Worm (Caenorhabditis elegans) whole organism, L4 larva: Measurements from ENCODE around the gene Y39B6A.10.

Experiments used
- F44E2.7 ChIP-seq: fragments of 200-800 bp; sonication (Bioruptor generic); IDR thresholded peaks from 2 replicates; pipeline ENCODE4 v2.1.2; 2022; ENCODE audit warnings: missing genetic modification characterization, missing compliant biosample characterization
- Y105C5A.15 ChIP-seq: fragments of 200-800 bp; sonication (Bioruptor generic); IDR thresholded peaks from 2 replicates; pipeline ENCODE4 v1.3.6; 2022; ENCODE audit warnings: missing genetic modification characterization, missing compliant biosample characterization
- Y48G9A.11 ChIP-seq: fragments of 200-800 bp; sonication (Bioruptor generic); IDR thresholded peaks from 2 replicates; pipeline ENCODE4 v1.3.6; 2022; ENCODE audit warnings: missing genetic modification reagents, missing genetic modification characterization, missing compliant biosample characterization
- Y75B8A.6 ChIP-seq: fragments of 200-800 bp; sonication (Bioruptor generic); IDR thresholded peaks from 2 replicates; pipeline ENCODE4 v1.3.6; 2022; ENCODE audit warnings: missing genetic modification reagents, missing genetic modification characterization, missing compliant biosample characterization
- ZK546.5 ChIP-seq, 2 experiments: sonication (generic microtip); optimal IDR thresholded peaks; 2 replicates each; lab custom pipeline; 2017; ENCODE audit warnings: missing biosample characterization in 2 of 2, missing genetic modification characterization in 2 of 2
- aly-2 ChIP-seq: sonication (generic microtip); optimal IDR thresholded peaks from 2 replicates; lab custom pipeline; 2018; ENCODE audit warnings: missing biosample characterization, missing genetic modification characterization
- ceh-20 ChIP-seq: fragments of 200-800 bp; sonication (Bioruptor generic); IDR thresholded peaks from 2 replicates; pipeline ENCODE4 v1.3.6; 2022; ENCODE audit warnings: missing genetic modification reagents, missing genetic modification characterization, missing compliant biosample characterization
- ceh-28 ChIP-seq: fragments of 150-350 bp; optimal IDR thresholded peaks from 2 replicates; lab custom pipeline; 2014; ENCODE audit warnings: missing biosample characterization, missing genetic modification reagents, missing genetic modification characterization
- ceh-82 ChIP-seq: sonication (generic microtip); optimal IDR thresholded peaks from 2 replicates; lab custom pipeline; 2017; ENCODE audit warnings: missing biosample characterization, missing genetic modification characterization
- cey-2 ChIP-seq: sonication (generic microtip); optimal IDR thresholded peaks from 3 replicates; lab custom pipeline; 2017; ENCODE audit warnings: missing genetic modification characterization, mild to moderate bottlenecking, missing compliant biosample characterization, antibody characterized with exemption, borderline replicate concordance; ENCODE audit not compliant: insufficient read depth
- daf-19 ChIP-seq: fragments of 200-800 bp; sonication (Bioruptor generic); conservative IDR thresholded peaks from 2 replicates; pipeline ENCODE4 v1.3.6; 2022; ENCODE audit warnings: missing genetic modification characterization, missing compliant biosample characterization
- dmd-6 ChIP-seq: fragments of 200-800 bp; sonication (Bioruptor generic); IDR thresholded peaks from 2 replicates; pipeline ENCODE4 v1.3.6; 2022; ENCODE audit warnings: missing genetic modification reagents, missing genetic modification characterization, missing compliant biosample characterization
- dmd-9 ChIP-seq: fragments of 200-800 bp; sonication (Bioruptor generic); IDR thresholded peaks from 2 replicates; pipeline ENCODE4 v1.3.6; 2022; ENCODE audit warnings: missing genetic modification reagents, missing genetic modification characterization, missing compliant biosample characterization
- egl-27 ChIP-seq: sonication (generic microtip); optimal IDR thresholded peaks from 3 replicates; lab custom pipeline; 2017; ENCODE audit warnings: missing biosample characterization, missing genetic modification reagents, missing genetic modification characterization
- gei-8 ChIP-seq: fragments of 200-800 bp; sonication (Bioruptor generic); optimal IDR thresholded peaks from 2 replicates; lab custom pipeline; 2018; ENCODE audit warnings: mild to moderate bottlenecking, missing genetic modification characterization, missing compliant biosample characterization
- hlh-11 ChIP-seq: fragments of 200-800 bp; sonication (Bioruptor generic); optimal IDR thresholded peaks from 2 replicates; lab custom pipeline; 2018; ENCODE audit warnings: mild to moderate bottlenecking, missing genetic modification characterization, missing compliant biosample characterization
- hmg-1.1 ChIP-seq: fragments of 200-800 bp; sonication (Bioruptor generic); IDR thresholded peaks from 2 replicates; pipeline ENCODE4 v1.3.6; 2022; ENCODE audit warnings: missing genetic modification reagents, missing genetic modification characterization, missing compliant biosample characterization
- jun-1 ChIP-seq: fragments of 150-350 bp; optimal IDR thresholded peaks from 2 replicates; lab custom pipeline; 2014; ENCODE audit warnings: missing biosample characterization, missing genetic modification reagents, missing genetic modification characterization
- lin-1 ChIP-seq: fragments of 200-800 bp; sonication (Bioruptor generic); IDR thresholded peaks from 2 replicates; pipeline ENCODE4 v1.3.6; 2022; ENCODE audit warnings: missing genetic modification reagents, missing genetic modification characterization, missing compliant biosample characterization
- lin-13 ChIP-seq: fragments of 150-350 bp; optimal IDR thresholded peaks from 2 replicates; lab custom pipeline; 2014; ENCODE audit warnings: missing biosample characterization, missing genetic modification reagents, missing genetic modification characterization
- lin-38 ChIP-seq: fragments of 200-800 bp; sonication (Bioruptor generic); IDR thresholded peaks from 2 replicates; pipeline ENCODE4 v1.3.6; 2022; ENCODE audit warnings: missing genetic modification reagents, missing genetic modification characterization, missing compliant biosample characterization
- mdl-1 ChIP-seq, 2 experiments: fragments of 150-350 bp in 1 of 2; sonication (generic microtip) in 1 of 2; optimal IDR thresholded peaks; 2 replicates each; lab custom pipeline; 2014 to 2017; ENCODE audit warnings: missing biosample characterization in 2 of 2, missing genetic modification characterization in 2 of 2
- mes-2 ChIP-seq: sonication (generic microtip); optimal IDR thresholded peaks from 2 replicates; lab custom pipeline; 2016; ENCODE audit warnings: missing genotype, mild to moderate bottlenecking, missing genetic modification characterization, missing compliant biosample characterization; ENCODE audit not compliant: poor library complexity, severe bottlenecking
- nhr-48 ChIP-seq: sonication (generic microtip); optimal IDR thresholded peaks from 2 replicates; lab custom pipeline; 2016; ENCODE audit warnings: mild to moderate bottlenecking, missing genetic modification characterization, missing compliant biosample characterization
- nhr-6 ChIP-seq: fragments of 150-350 bp; optimal IDR thresholded peaks from 2 replicates; lab custom pipeline; 2014; ENCODE audit warnings: missing biosample characterization, missing genetic modification characterization
- pha-4 ChIP-seq, 2 experiments: fragments of 150-350 bp in 1 of 2; fragments of 200-800 bp in 1 of 2; sonication (Bioruptor generic) in 1 of 2; IDR thresholded peaks in 1 of 2; optimal IDR thresholded peaks in 1 of 2; 2 replicates each; pipeline versions ENCODE4 v1.3.6 to Lab custom; 2014 to 2022; ENCODE audit warnings: missing genetic modification characterization in 2 of 2, missing genetic modification reagents in 2 of 2, missing biosample characterization in 1 of 2, missing compliant biosample characterization in 1 of 2
- pqm-1 ChIP-seq: sonication (generic microtip); optimal IDR thresholded peaks from 2 replicates; lab custom pipeline; 2017; ENCODE audit warnings: missing biosample characterization, missing genetic modification characterization
- set-16 ChIP-seq: fragments of 200-800 bp; sonication (Bioruptor generic); IDR thresholded peaks from 2 replicates; pipeline ENCODE4 v1.3.6; 2022; ENCODE audit warnings: missing genetic modification reagents, missing genetic modification characterization, missing compliant biosample characterization
- skn-1 ChIP-seq: fragments of 150-350 bp; optimal IDR thresholded peaks from 2 replicates; lab custom pipeline; 2014; ENCODE audit warnings: missing biosample characterization, missing genetic modification characterization
- tag-97 ChIP-seq: fragments of 200-800 bp; sonication (Bioruptor generic); IDR thresholded peaks from 2 replicates; pipeline ENCODE4 v1.3.6; 2022; ENCODE audit warnings: missing genetic modification characterization, missing compliant biosample characterization
- tra-1 ChIP-seq: fragments of 200-800 bp; sonication (Bioruptor generic); IDR thresholded peaks from 2 replicates; pipeline ENCODE4 v1.3.6; 2022; ENCODE audit warnings: missing genetic modification reagents, missing genetic modification characterization, missing compliant biosample characterization
- unc-62 ChIP-seq, 3 experiments: fragments of 150-350 bp in 1 of 3; sonication (generic microtip); optimal IDR thresholded peaks in 2 of 3; peaks in 1 of 3; 1 replicate in 1 of 3; 2 replicates in 2 of 3; lab custom pipeline; 2014 to 2017; ENCODE audit warnings: missing biosample characterization in 3 of 3, missing genetic modification characterization in 3 of 3, missing genetic modification reagents in 3 of 3, missing genotype in 1 of 3
- ztf-7 ChIP-seq: fragments of 150-350 bp; optimal IDR thresholded peaks from 2 replicates; lab custom pipeline; 2014; ENCODE audit warnings: missing biosample characterization, missing genetic modification characterization

Y39B6A.10 gene

DNA sequence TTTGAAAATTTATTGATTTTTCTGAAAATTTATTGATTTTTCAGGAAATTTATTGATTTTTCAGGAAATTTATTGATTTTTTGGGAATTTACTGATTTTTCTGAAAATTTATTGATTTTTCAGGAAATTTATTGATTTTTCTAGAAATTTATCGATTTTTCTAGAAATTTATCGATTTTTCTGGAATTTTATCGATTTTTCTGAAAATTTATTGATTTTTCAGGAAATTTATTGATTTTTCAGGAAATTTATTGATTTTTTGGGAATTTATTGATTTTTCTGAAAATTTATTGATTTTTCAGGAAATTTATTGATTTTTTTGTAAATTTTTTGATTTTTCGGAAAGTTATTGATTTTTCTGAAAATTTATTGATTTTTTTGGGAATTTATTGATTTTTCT, 20.8 kb downstream of the Y39B6A.10 start:
- peak; percentile 73 for TF ChIP-seq ceh-28 (tag; lab: Kevin White, UChicago)

DNA sequence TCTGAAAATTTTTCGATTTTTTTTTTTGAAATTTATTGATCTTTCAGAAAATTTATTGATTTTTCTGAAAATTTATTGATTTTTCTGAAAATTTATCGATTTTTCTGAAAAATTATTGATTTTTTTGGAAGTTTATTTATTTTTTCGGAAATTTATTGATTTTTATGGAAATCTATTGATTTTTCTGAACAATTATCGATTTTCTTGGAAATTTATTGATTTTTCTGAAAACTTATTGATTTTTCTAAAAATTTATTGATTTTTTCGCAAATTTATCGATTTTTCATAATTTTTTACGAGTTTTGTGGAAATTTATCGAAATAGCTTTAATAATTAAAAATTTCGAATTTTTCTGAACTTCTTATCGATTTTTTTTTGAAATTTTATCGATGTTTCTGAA, 26.3 kb downstream of the Y39B6A.10 start:
- TF ChIP-seq ceh-28 (tag; lab: Kevin White, UChicago) (peak; percentile 86), pha-4 (GFP tag; IDR thresholded peaks at IDR 0.05; lab: Robert Waterston, UW) (no peak), pha-4 (tag; optimal IDR thresholded peaks at IDR 0.05; lab: Kevin White, UChicago) (no peak), ZK546.5 (tag; optimal IDR thresholded peaks at IDR 0.05; lab: Kevin White, UChicago) (no peak)
- TF ChIP-seq, all 104 proteins: peak for 1

ce11 chrV:19101589-19102201, 31.7 kb downstream of the Y39B6A.10 start, which contains the start of gene zhp-4:
TSS of gene zhp-4 (minus strand) at chrV:19101786.
- TF ChIP-seq ceh-28 (tag; lab: Kevin White, UChicago), result peak; percentile 93

- TF ChIP-seq ceh-28 (tag; lab: Kevin White, UChicago), result peak; percentile 32
Observed at ce11 chrV:19100663-19101062, 32.7 kb downstream of the Y39B6A.10 start.

ce11 chrV:19100139-19100538, 33.3 kb downstream of the Y39B6A.10 start:
- TF ChIP-seq ceh-28 (tag; lab: Kevin White, UChicago), result peak; percentile 73
- TF ChIP-seq, all 104 proteins: peak for 1; not testable (repeated sequence) for 103

DNA sequence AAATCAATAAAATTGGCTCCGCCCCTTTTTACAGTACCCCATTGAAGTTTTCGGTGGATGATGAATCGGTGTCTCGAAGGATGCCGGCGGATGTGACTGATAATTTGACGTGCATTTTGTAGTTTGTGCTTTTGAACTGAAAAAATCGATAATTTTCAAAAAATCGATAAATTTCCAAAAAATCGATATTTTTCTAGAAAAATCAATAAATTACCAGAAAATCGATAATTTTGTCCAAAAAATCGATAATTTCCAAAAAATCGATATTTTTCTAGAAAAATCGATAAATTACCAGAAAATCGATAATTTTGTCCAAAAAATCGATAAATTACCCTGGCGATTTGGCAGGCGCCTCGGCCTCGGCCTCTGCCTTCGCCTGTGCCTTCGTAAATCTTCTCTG, 33.9 kb downstream of the Y39B6A.10 start:
- no peak for TF ChIP-seq dmd-6 (GFP tag; lab: Robert Waterston, UW)
- TF ChIP-seq mdl-1 (tag; optimal IDR thresholded peaks at IDR 0.05; lab: Kevin White, UChicago), result no peak
- TF ChIP-seq unc-62 (GFP tag; optimal IDR thresholded peaks at IDR 0.05 in 1 of 2; lab: Kevin White, UChicago), result peak in 1 of 2 experiments; percentile 16
- no peak for TF ChIP-seq unc-62 (tag; optimal IDR thresholded peaks at IDR 0.05; lab: Kevin White, UChicago)
- peak; percentile 91 for TF ChIP-seq ceh-28 (tag; lab: Kevin White, UChicago)
- TF ChIP-seq tra-1, result no peak
- no peak for TF ChIP-seq lin-38
- no peak for TF ChIP-seq aly-2 (tag; lab: Kevin White, UChicago)
- no peak for TF ChIP-seq daf-19 (GFP tag; lab: Robert Waterston, UW)
- TF ChIP-seq egl-27 (tag; lab: Kevin White, UChicago), result no peak
- no peak for TF ChIP-seq dmd-9 (GFP tag; lab: Robert Waterston, UW)
- TF ChIP-seq tag-97, result no peak
- TF ChIP-seq nhr-6 (tag; lab: Kevin White, UChicago), result no peak
- TF ChIP-seq, all 104 proteins: peak for 2

DNA sequence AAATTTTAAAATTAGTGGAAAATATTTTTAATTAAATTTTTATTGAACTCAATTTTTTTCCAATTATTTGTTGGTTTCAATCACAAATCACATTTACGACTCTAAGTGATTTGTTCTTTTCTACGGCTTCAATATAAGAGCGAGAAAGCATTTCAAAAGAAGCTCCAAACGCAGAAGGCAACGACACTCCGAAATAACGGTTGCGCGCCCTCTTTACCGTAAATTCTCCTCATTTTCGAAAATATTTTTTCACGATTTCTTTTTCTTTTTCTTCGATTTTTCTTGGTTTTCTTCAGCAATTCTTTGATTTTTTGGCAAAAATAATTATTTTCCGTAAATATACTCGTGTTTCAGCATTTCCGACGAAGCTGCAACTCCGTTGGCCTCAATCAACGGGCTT, 38.8 kb downstream of the Y39B6A.10 start:
- TF ChIP-seq Y48G9A.11 (GFP tag; lab: Robert Waterston, UW), result peak; percentile 92

ce11 chrV:19090885-19091284, 42.5 kb downstream of the Y39B6A.10 start:
- TF ChIP-seq Y105C5A.15 (GFP tag; lab: Robert Waterston, UW), result no peak
- no peak for TF ChIP-seq lin-13 (GFP tag; lab: Kevin White, UChicago)
- no peak for TF ChIP-seq Y75B8A.6 (GFP tag; lab: Robert Waterston, UW)
- no peak for TF ChIP-seq skn-1
- TF ChIP-seq dmd-6 (GFP tag; lab: Robert Waterston, UW), result no peak
- no peak for TF ChIP-seq pqm-1
- TF ChIP-seq mes-2, result no peak
- no peak for TF ChIP-seq nhr-48 (tag; lab: Kevin White, UChicago)
- no peak for TF ChIP-seq jun-1 (tag; lab: Kevin White, UChicago)
- TF ChIP-seq aly-2 (tag; lab: Kevin White, UChicago), result no peak
- no peak for TF ChIP-seq ztf-7 (tag; lab: Kevin White, UChicago)
- 0 out of 2 replicates have a peak, but pooled peaks have one; percentile 38 for TF ChIP-seq Y48G9A.11 (GFP tag; lab: Robert Waterston, UW)
- no peak for TF ChIP-seq ceh-20 (GFP tag; lab: Robert Waterston, UW)
- TF ChIP-seq set-16 (GFP tag; lab: Robert Waterston, UW), result peak; percentile 64
- TF ChIP-seq ceh-82, result no peak
- TF ChIP-seq hmg-1.1, result no peak
- 0 out of 2 replicates have a peak, but pooled peaks have one; percentile 64 for TF ChIP-seq F44E2.7 (GFP tag; lab: Robert Waterston, UW)
- no peak for TF ChIP-seq cey-2 (tag; lab: Kevin White, UChicago)
- no peak for TF ChIP-seq lin-1
- TF ChIP-seq tag-97, result no peak
- TF ChIP-seq hlh-11 (tag; lab: Kevin White, UChicago), result no peak
- no peak for TF ChIP-seq gei-8 (GFP tag; lab: Kevin White, UChicago)
